ENCODE assay signal across 2 worm cellular contexts in genomic region chrV:17857901-17858300, ce11.
A peak's percentile ranks its signal among the peaks of the same experiment; 100 is the strongest.
TF ChIP-seq lines count a peak whose summit lies in the region.

No protein-coding gene starts in this region.

TF ChIP-seq in whole organism, L1 larva, 84 proteins besides CTCF, POLR2A, EP300 and RAD21 (continued from another document):
- TF ChIP-seq lin-15B (tag; optimal IDR thresholded peaks at IDR 0.05; lab: Kevin White, UChicago): peak; percentile 62
- peak; percentile 63 for TF ChIP-seq irx-1 (tag; optimal IDR thresholded peaks at IDR 0.05; lab: Kevin White, UChicago)
- TF ChIP-seq nhr-90 (tag; optimal IDR thresholded peaks at IDR 0.05; lab: Kevin White, UChicago; ENCODE audit: poor library complexity): peak; percentile 63
- no peak for TF ChIP-seq sptf-1 (tag; optimal IDR thresholded peaks at IDR 0.05; lab: Kevin White, UChicago)
- TF ChIP-seq blmp-1 (tag; optimal IDR thresholded peaks at IDR 0.05; lab: Kevin White, UChicago): peak; percentile 13
- TF ChIP-seq snpc-4 (tag; optimal IDR thresholded peaks at IDR 0.05; lab: Kevin White, UChicago): peak; percentile 60
- peak; percentile 78 for TF ChIP-seq fos-1 (tag; optimal IDR thresholded peaks at IDR 0.05; lab: Kevin White, UChicago)
- TF ChIP-seq jun-1 (tag; optimal IDR thresholded peaks at IDR 0.05; lab: Kevin White, UChicago): peak; percentile 24
- TF ChIP-seq nhr-19 (GFP tag; conservative IDR thresholded peaks at IDR 0.05; lab: Robert Waterston, UW): peak; percentile 75
- TF ChIP-seq snu-23 (GFP tag; optimal IDR thresholded peaks at IDR 0.05; lab: Kevin White, UChicago): peak; percentile 93
- TF ChIP-seq isw-1 (GFP tag; IDR thresholded peaks at IDR 0.05; lab: Robert Waterston, UW): peak; percentile 61
- TF ChIP-seq elt-2 (tag; optimal IDR thresholded peaks at IDR 0.05; lab: Kevin White, UChicago): peak; percentile 31
- no peak for TF ChIP-seq zag-1 (tag; optimal IDR thresholded peaks at IDR 0.05; lab: Kevin White, UChicago)
- peak; percentile 35 to 86 for TF ChIP-seq egl-27 (tag; optimal IDR thresholded peaks at IDR 0.05; lab: Kevin White, UChicago)
- peak; percentile 97 for TF ChIP-seq lin-14 (GFP tag; optimal IDR thresholded peaks at IDR 0.05; lab: Kevin White, UChicago)

TF ChIP-seq in whole organism, L4 larva, 104 proteins besides CTCF, POLR2A, EP300 and RAD21 (continued from another document):
- peak; percentile 87 for TF ChIP-seq rbr-2 (tag; optimal IDR thresholded peaks at IDR 0.05; lab: Kevin White, UChicago)
- TF ChIP-seq Y105C5A.15 (GFP tag; IDR thresholded peaks at IDR 0.05; lab: Robert Waterston, UW): no peak
- TF ChIP-seq nhr-102 (tag; optimal IDR thresholded peaks at IDR 0.05; lab: Kevin White, UChicago): peak; percentile 67
- no peak for TF ChIP-seq ceh-28 (tag; optimal IDR thresholded peaks at IDR 0.05; lab: Kevin White, UChicago)
- peak; percentile 92 for TF ChIP-seq hlh-11 (tag; optimal IDR thresholded peaks at IDR 0.05; lab: Kevin White, UChicago)
- peak; percentile 81 to 85 for TF ChIP-seq lsy-2 (tag; optimal IDR thresholded peaks at IDR 0.05; lab: Kevin White, UChicago)
